Worm (Caenorhabditis elegans): ENCODE measurements around the gene ZC53.2.

The ZC53.2 gene

ce11 chrX:1909353-1909752 is 14.7 kb downstream of the ZC53.2 start (continued):
- TF ChIP-seq lin-14 (GFP tag; optimal IDR thresholded peaks at IDR 0.05) = peak; percentile 75
- peak; percentile 58 for TF ChIP-seq efl-3 (GFP tag; optimal IDR thresholded peaks at IDR 0.05)
- TF ChIP-seq unc-86 (tag; optimal IDR thresholded peaks at IDR 0.05) = peak; percentile 76
- TF ChIP-seq fkh-10 (GFP tag; optimal IDR thresholded peaks at IDR 0.05) = peak; percentile 85
- peak; percentile 2 for TF ChIP-seq lin-13 (GFP tag; optimal IDR thresholded peaks at IDR 0.05)
- peak; percentile 97 for TF ChIP-seq dsc-1 (tag; optimal IDR thresholded peaks at IDR 0.05)
- TF ChIP-seq ceh-88 (GFP tag; IDR thresholded peaks at IDR 0.05) = peak; percentile 78
- peak; percentile 72 for TF ChIP-seq nhr-77 (tag; optimal IDR thresholded peaks at IDR 0.05)
- TF ChIP-seq mef-2 (tag; optimal IDR thresholded peaks at IDR 0.05) = no peak
- no peak for TF ChIP-seq unc-130 (tag; optimal IDR thresholded peaks at IDR 0.05)
- TF ChIP-seq nhr-85 (tag) = peak; percentile 52
- peak; percentile 33 for TF ChIP-seq aly-2 (tag; optimal IDR thresholded peaks at IDR 0.05)
- TF ChIP-seq ceh-63 (GFP tag; optimal IDR thresholded peaks at IDR 0.05) = no peak
- peak; percentile 90 for TF ChIP-seq nhr-19 (GFP tag; conservative IDR thresholded peaks at IDR 0.05)
- TF ChIP-seq irx-1 (tag; optimal IDR thresholded peaks at IDR 0.05) = peak; percentile 73
- no peak for TF ChIP-seq vab-15 (tag; optimal IDR thresholded peaks at IDR 0.05)
- TF ChIP-seq fkh-4 (tag; optimal IDR thresholded peaks at IDR 0.05; ENCODE audit: borderline replicate concordance) = peak; percentile 8
- TF ChIP-seq fkh-8 (tag; optimal IDR thresholded peaks at IDR 0.05) = peak; percentile 77
- TF ChIP-seq hlh-4 (tag; optimal IDR thresholded peaks at IDR 0.05) = no peak
- peak; percentile 86 for TF ChIP-seq sox-4 (tag; optimal IDR thresholded peaks at IDR 0.05)
- TF ChIP-seq egl-27 (tag; optimal IDR thresholded peaks at IDR 0.05) = no peak
- TF ChIP-seq F16B12.6 (tag; optimal IDR thresholded peaks at IDR 0.05) = no peak
- peak; percentile 96 for TF ChIP-seq nhr-47 (tag; optimal IDR thresholded peaks at IDR 0.05)
- TF ChIP-seq xbp-1 (tag; optimal IDR thresholded peaks at IDR 0.05) = peak; percentile 68
- peak in 1 of 3 experiments; percentile 18 for TF ChIP-seq dpl-1 (GFP tag; optimal IDR thresholded peaks at IDR 0.05)
- peak; percentile 60 for TF ChIP-seq isw-1 (GFP tag; IDR thresholded peaks at IDR 0.05)
- TF ChIP-seq lir-3 (tag; optimal IDR thresholded peaks at IDR 0.05; ENCODE audit: poor library complexity) = no peak
- TF ChIP-seq tbx-2 (tag; optimal IDR thresholded peaks at IDR 0.05) = peak; percentile 86
- peak; percentile 83 for TF ChIP-seq nhr-71 (tag; optimal IDR thresholded peaks at IDR 0.05)
- TF ChIP-seq lin-15B (tag; optimal IDR thresholded peaks at IDR 0.05) = no peak
- peak; percentile 79 for TF ChIP-seq grh-1 (GFP tag; IDR thresholded peaks at IDR 0.05)
- TF ChIP-seq C16A3.4 (tag; optimal IDR thresholded peaks at IDR 0.05) = peak; percentile 75
- TF ChIP-seq hpl-2 (GFP tag; optimal IDR thresholded peaks at IDR 0.05) = peak; percentile 66
- peak; percentile 90 for TF ChIP-seq jun-1 (tag; optimal IDR thresholded peaks at IDR 0.05)
- peak; percentile 66 for TF ChIP-seq egl-13 (tag; optimal IDR thresholded peaks at IDR 0.05)
- TF ChIP-seq ceh-8 (GFP tag; optimal IDR thresholded peaks at IDR 0.05) = peak; percentile 94
- no peak for TF ChIP-seq aha-1 (tag; optimal IDR thresholded peaks at IDR 0.05)
- TF ChIP-seq nhr-11 (tag; optimal IDR thresholded peaks at IDR 0.05) = peak; percentile 76
- peak; percentile 54 for TF ChIP-seq mep-1 (tag; optimal IDR thresholded peaks at IDR 0.05)
- peak; percentile 12 for TF ChIP-seq nhr-76 (tag; optimal IDR thresholded peaks at IDR 0.05)
- TF ChIP-seq C04F5.9 (tag; optimal IDR thresholded peaks at IDR 0.05) = peak; percentile 23
- TF ChIP-seq zip-4 (GFP tag; optimal IDR thresholded peaks at IDR 0.05) = peak; percentile 72
- peak; percentile 4 for TF ChIP-seq ztf-4 (tag; optimal IDR thresholded peaks at IDR 0.05)
- TF ChIP-seq sptf-1 (tag; optimal IDR thresholded peaks at IDR 0.05) = no peak
- peak; percentile 86 for TF ChIP-seq mab-9 (GFP tag; IDR thresholded peaks at IDR 0.05)
- no peak for TF ChIP-seq unc-30 (tag; optimal IDR thresholded peaks at IDR 0.05)
- TF ChIP-seq nhr-28 (tag; optimal IDR thresholded peaks at IDR 0.05) = no peak
- no peak for TF ChIP-seq blmp-1 (tag; optimal IDR thresholded peaks at IDR 0.05)
- peak; percentile 28 for TF ChIP-seq pag-3 (tag; optimal IDR thresholded peaks at IDR 0.05; ENCODE audit: borderline replicate concordance, insufficient read depth)
- peak; percentile 74 for TF ChIP-seq swsn-7 (tag; optimal IDR thresholded peaks at IDR 0.05)
- TF ChIP-seq nhr-237 (tag; optimal IDR thresholded peaks at IDR 0.05) = no peak
- no peak for TF ChIP-seq hlh-17 (GFP tag; optimal IDR thresholded peaks at IDR 0.05; ENCODE audit: borderline replicate concordance)
- TF ChIP-seq nhr-12 (tag; optimal IDR thresholded peaks at IDR 0.05) = no peak
